Fruit fly (Drosophila melanogaster): ENCODE data around the gene RluA-2.

The RluA-2 gene

DNA sequence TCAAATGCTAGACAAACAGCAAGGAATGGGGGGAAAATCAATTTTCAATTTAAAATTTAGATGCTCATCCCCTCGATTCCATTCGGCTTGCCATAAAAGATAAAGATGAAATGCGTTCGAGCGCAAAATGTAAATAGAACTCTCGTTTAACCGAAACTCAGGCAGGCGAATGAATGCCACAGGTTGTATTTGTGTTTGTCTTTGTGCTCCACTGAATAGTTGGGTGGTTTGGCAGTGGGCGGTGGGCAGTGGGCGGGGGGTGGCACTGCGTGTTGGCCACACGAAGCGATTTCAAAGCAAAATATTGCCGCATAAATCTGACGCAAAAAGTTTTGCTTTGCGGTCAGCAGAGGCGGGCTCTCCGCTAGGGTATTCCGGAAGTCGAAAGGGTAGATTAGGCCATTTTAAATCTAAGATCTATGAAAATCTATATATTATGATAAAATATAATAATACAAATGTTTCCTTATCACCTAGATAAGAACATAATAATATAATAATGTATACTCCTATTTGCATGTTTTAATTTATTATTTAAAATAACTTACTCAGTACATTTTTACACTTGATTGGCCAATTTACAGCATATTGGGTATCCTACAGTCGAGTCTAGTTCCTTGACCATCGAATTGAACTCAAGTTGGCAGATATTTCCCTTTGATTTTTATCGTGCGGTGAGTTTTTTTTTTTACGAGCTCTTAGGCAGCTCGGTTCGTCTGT is 45.5 kb downstream of the RluA-2 start (continued):
- TF ChIP-seq Doc2 (GFP tag; IDR thresholded peaks at IDR 0.05) (no peak), crp (GFP tag; optimal IDR thresholded peaks at IDR 0.05) (peak in 1 of 2 experiments; percentile 6), chif (GFP tag; optimal IDR thresholded peaks at IDR 0.05) (no peak), al (GFP tag; IDR thresholded peaks at IDR 0.05) (peak; percentile 27; the same call in 1 of the 2 replicates), en (GFP tag; optimal IDR thresholded peaks at IDR 0.05) (no peak), CG2678 (tag; optimal IDR thresholded peaks at IDR 0.05) (peak; percentile 83), CG14441 (GFP tag; IDR thresholded peaks at IDR 0.05) (peak; percentile 74), nau (GFP tag; optimal IDR thresholded peaks at IDR 0.05) (peak; percentile 66), Dek (tag; optimal IDR thresholded peaks at IDR 0.05) (peak; percentile 28), br (optimal IDR thresholded peaks at IDR 0.05) (no peak), eve (GFP tag; optimal IDR thresholded peaks at IDR 0.05) (peak in 1 of 2 experiments; percentile 68), D19B (GFP tag; optimal IDR thresholded peaks at IDR 0.05) (peak; percentile 88), tup (GFP tag; optimal IDR thresholded peaks at IDR 0.05) (no peak), CG33557 (GFP tag; optimal IDR thresholded peaks at IDR 0.05) (no peak), ERR (GFP tag; optimal IDR thresholded peaks at IDR 0.05) (no peak), CG30020 (tag; optimal IDR thresholded peaks at IDR 0.05) (no peak), Kr (GFP tag; optimal IDR thresholded peaks at IDR 0.05) (no peak), Sin3A (optimal IDR thresholded peaks at IDR 0.05) (no peak), CG10274 (GFP tag; optimal IDR thresholded peaks at IDR 0.05) (peak; percentile 38), CG11504 (tag; optimal IDR thresholded peaks at IDR 0.05) (peak; percentile 83), zfh2 (GFP tag; optimal IDR thresholded peaks at IDR 0.05) (no peak), CG11085 (GFP tag; IDR thresholded peaks at IDR 0.05) (0 out of 2 replicates have a peak, but pooled peaks have one; percentile 32), Ptx1 (GFP tag; IDR thresholded peaks at IDR 0.05) (peak; percentile 85), fu2 (GFP tag; optimal IDR thresholded peaks at IDR 0.05) (no peak), CG2875 (GFP tag; optimal IDR thresholded peaks at IDR 0.05) (peak; percentile 9), Nf-YA (GFP tag; IDR thresholded peaks at IDR 0.05) (no peak), CG31224 (GFP tag; IDR thresholded peaks at IDR 0.05) (peak; percentile 46; the same call in 1 of the 2 replicates), CG11247 (GFP tag; IDR thresholded peaks at IDR 0.05) (peak; percentile 30; the same call in 1 of the 2 replicates), D19A (tag; optimal IDR thresholded peaks at IDR 0.05) (peak; percentile 49), CG7928 (GFP tag; optimal IDR thresholded peaks at IDR 0.05) (no peak), Atf-2 (GFP tag; optimal IDR thresholded peaks at IDR 0.05) (no peak), ab (GFP tag; optimal IDR thresholded peaks at IDR 0.05) (no peak), CG9932 (GFP tag; IDR thresholded peaks at IDR 0.05) (peak; percentile 42; the same call in 1 of the 2 replicates), Neu2 (GFP tag; optimal IDR thresholded peaks at IDR 0.05; ENCODE audit: borderline replicate concordance) (no peak), dmrt11E (tag; optimal IDR thresholded peaks at IDR 0.05) (no peak), scrt (GFP tag; optimal IDR thresholded peaks at IDR 0.05) (peak; percentile 85), fd102C (GFP tag; optimal IDR thresholded peaks at IDR 0.05) (no peak), Hand (GFP tag; optimal IDR thresholded peaks at IDR 0.05) (peak; percentile 44), ems (GFP tag; optimal IDR thresholded peaks at IDR 0.05) (no peak), Hr39 (optimal IDR thresholded peaks at IDR 0.05) (no peak), Sry-β (GFP tag; optimal IDR thresholded peaks at IDR 0.05) (no peak), CG4707 (GFP tag; optimal IDR thresholded peaks at IDR 0.05) (no peak), lov (optimal IDR thresholded peaks at IDR 0.05) (no peak), lov (GFP tag; IDR thresholded peaks at IDR 0.05) (no peak), GATAe (GFP tag; conservative IDR thresholded peaks at IDR 0.05) (no peak), CG1233 (GFP tag; optimal IDR thresholded peaks at IDR 0.05) (peak; percentile 55), dmrt99B (tag; optimal IDR thresholded peaks at IDR 0.05) (peak; percentile 74), CG8388 (GFP tag; optimal IDR thresholded peaks at IDR 0.05) (peak; percentile 21), CG8478 (optimal IDR thresholded peaks at IDR 0.05) (no peak), gfzf (GFP tag; optimal IDR thresholded peaks at IDR 0.05) (no peak), E2f1 (GFP tag; IDR thresholded peaks at IDR 0.05) (peak; percentile 65)
